Worm (Caenorhabditis elegans) whole organism, L4 larva: ENCODE data around the gene fbxa-158.

Source experiments
- ama-1 ChIP-seq: fragments of 150-350 bp; optimal IDR thresholded peaks from 2 replicates; lab custom pipeline; 2014; ENCODE audit warnings: inconsistent platforms, mixed read lengths
- ces-1 ChIP-seq: fragments of 150-350 bp; sonication (generic microtip); optimal IDR thresholded peaks from 4 replicates; lab custom pipeline; 2014; ENCODE audit warnings: missing biosample characterization, missing genetic modification reagents, missing genetic modification characterization
- daf-12 ChIP-seq: fragments of 150-350 bp; optimal IDR thresholded peaks from 2 replicates; lab custom pipeline; 2014; ENCODE audit warnings: missing biosample characterization, missing genetic modification reagents, missing genetic modification characterization
- egl-27 ChIP-seq: sonication (generic microtip); optimal IDR thresholded peaks from 3 replicates; lab custom pipeline; 2017; ENCODE audit warnings: missing biosample characterization, missing genetic modification reagents, missing genetic modification characterization
- fos-1 ChIP-seq: fragments of 150-350 bp; optimal IDR thresholded peaks from 2 replicates; lab custom pipeline; 2014; ENCODE audit warnings: missing biosample characterization, missing genetic modification characterization
- nhr-237 ChIP-seq: sonication (generic microtip); optimal IDR thresholded peaks from 2 replicates; lab custom pipeline; 2017; ENCODE audit warnings: missing biosample characterization, missing genetic modification characterization
- nhr-25 ChIP-seq: sonication (generic microtip); optimal IDR thresholded peaks from 2 replicates; lab custom pipeline; 2017; ENCODE audit warnings: missing genetic modification characterization, mild to moderate bottlenecking, missing compliant biosample characterization, antibody characterized with exemption, moderate library complexity, borderline replicate concordance; ENCODE audit not compliant: insufficient read depth
- nhr-42 ChIP-seq: fragments of 200-800 bp; sonication (Bioruptor generic); IDR thresholded peaks from 2 replicates; pipeline ENCODE4 v1.3.6; 2022; ENCODE audit warnings: missing genetic modification characterization, missing compliant biosample characterization
- pqm-1 ChIP-seq: sonication (generic microtip); optimal IDR thresholded peaks from 2 replicates; lab custom pipeline; 2017; ENCODE audit warnings: missing biosample characterization, missing genetic modification characterization
- snpc-4 ChIP-seq: fragments of 150-350 bp; optimal IDR thresholded peaks from 2 replicates; lab custom pipeline; 2014; ENCODE audit warnings: missing biosample characterization, missing genetic modification characterization
- spr-3 ChIP-seq: fragments of 200-800 bp; sonication (Bioruptor generic); optimal IDR thresholded peaks from 2 replicates; lab custom pipeline; 2018; ENCODE audit warnings: mild to moderate bottlenecking, missing genetic modification characterization, missing compliant biosample characterization
- ztf-11 ChIP-seq: fragments of 150-350 bp; optimal IDR thresholded peaks from 2 replicates; lab custom pipeline; 2014; ENCODE audit warnings: missing biosample characterization, missing genetic modification characterization

DNA sequence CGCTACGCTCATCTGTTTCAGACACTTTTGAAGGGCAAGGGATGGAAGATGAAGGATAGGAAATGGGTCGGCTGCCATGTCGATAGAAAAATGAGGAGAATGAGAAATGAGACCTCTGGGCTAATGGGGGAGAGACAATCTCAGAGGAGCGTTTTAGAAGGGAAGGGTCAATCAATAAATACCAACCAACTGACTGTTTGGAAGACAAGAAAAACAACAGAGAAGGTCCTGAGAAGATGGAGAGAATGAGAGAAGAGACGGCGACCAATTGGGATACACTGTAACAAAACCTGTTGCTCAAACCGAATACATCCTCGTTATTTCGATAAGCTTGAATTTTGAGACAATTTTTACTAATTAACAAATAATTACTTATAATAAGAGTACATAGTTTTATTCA lies 32.3 kb upstream of the fbxa-158 start, which contains the start of gene fbxb-15:
- TF ChIP-seq nhr-42 (no peak), ces-1 (GFP tag; lab: Kevin White, UChicago) (no peak), ama-1 (no peak), daf-12 (tag; lab: Kevin White, UChicago) (no peak), ztf-11 (no peak), nhr-25 (tag; lab: Kevin White, UChicago) (no peak), spr-3 (no peak), pqm-1 (tag; lab: Kevin White, UChicago) (no peak), egl-27 (tag; lab: Kevin White, UChicago) (no peak), nhr-237 (tag; lab: Kevin White, UChicago) (no peak), snpc-4 (tag; lab: Kevin White, UChicago) (no peak), fos-1 (no peak)
